Worm (Caenorhabditis elegans): Measurements from ENCODE around the gene cox-10.

The cox-10 gene

DNA sequence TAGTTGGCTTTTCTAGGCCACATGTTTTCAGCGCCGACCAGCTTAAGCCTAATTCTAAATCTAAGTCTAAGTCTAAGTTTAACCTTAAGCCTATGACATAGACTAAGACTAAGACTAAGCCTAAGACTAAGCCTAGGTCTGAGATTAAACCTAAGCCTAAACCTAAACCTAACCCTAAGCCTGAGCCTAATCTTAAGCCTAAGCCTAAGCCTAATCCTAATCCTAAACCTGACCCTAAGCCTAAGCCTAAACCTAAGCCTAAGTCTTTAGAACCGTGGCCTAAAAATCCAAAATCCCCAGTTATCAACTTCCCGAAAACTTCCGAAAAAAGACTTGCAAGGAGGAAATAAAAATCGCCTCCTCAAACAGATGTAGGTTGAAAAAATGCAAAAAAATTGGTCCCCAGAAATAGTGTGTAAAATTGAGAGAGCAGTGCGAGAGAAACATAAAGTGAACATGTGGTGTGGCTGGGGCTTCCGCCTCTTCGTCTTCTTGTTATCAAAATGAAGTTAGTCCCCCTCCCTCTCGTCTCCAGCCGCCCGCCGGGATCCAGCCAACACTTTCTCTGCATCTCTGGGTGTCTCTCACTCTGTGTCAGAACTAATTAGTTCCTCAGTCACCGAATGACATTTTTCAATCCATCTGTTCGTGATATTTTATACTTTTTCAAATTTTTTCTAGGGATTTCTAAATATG lies 19.9 kb upstream of the cox-10 start (continued):
- TF ChIP-seq ceh-45 (GFP tag; IDR thresholded peaks at IDR 0.05) (no peak), ceh-18 (tag; optimal IDR thresholded peaks at IDR 0.05) (peak; percentile 73)

DNA sequence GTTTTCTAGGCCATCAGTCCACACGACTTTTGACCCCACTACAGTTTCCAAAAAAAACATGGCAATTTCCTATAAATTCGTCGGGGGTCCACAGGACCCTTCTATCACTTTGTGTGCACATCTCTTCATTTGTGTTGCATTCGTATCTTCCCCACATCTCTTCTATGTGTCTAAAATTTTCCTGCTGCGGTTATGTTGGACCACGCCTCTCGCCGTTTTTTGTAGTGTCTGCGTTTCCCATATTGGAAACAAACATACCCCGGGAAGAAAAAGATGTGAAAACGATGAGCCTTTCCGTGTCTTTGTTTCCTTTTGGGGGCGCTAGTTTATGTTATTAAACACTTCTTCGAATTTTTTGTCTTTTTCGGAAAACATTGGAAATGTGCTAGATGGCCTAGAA lies 17.8 kb upstream of the cox-10 start:
- no peak for TF ChIP-seq fkh-10 (GFP tag; optimal IDR thresholded peaks at IDR 0.05)
- no peak for TF ChIP-seq elt-4 (tag; optimal IDR thresholded peaks at IDR 0.05)
- no peak for TF ChIP-seq dve-1 (tag; optimal IDR thresholded peaks at IDR 0.05)
- peak; percentile 30 for TF ChIP-seq ceh-31 (tag; optimal IDR thresholded peaks at IDR 0.05)
- TF ChIP-seq sdc-2 (tag; optimal IDR thresholded peaks at IDR 0.05), result no peak

DNA sequence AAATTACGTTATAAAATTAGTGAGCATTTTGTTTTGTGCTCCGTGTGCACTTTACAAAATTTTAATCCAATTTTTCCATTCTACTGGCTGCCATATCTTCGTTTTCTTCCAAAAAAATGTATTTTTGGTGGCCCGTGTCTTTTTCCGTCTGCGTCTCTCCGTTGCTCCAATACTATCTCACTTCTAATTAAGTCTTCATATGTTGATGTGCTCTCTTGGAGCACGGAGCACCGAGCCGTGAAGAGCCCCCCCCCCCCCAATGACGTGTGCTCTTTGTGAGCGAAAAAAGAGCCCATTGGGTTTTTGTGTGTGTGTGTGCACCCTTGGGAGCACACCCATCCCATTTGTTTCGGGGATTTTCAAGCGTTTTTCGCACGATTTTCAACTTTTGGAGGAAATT lies 14.7 kb upstream of the cox-10 start:
- TF ChIP-seq ceh-14 (tag; optimal IDR thresholded peaks at IDR 0.05) (peak; percentile 64), unc-42 (tag; optimal IDR thresholded peaks at IDR 0.05) (peak; percentile 43), pat-9 (tag; optimal IDR thresholded peaks at IDR 0.05) (no peak), ceh-31 (tag; optimal IDR thresholded peaks at IDR 0.05) (peak; percentile 35)

- no peak for TF ChIP-seq hlh-30 (tag; optimal IDR thresholded peaks at IDR 0.05; ENCODE audit: insufficient read depth)
- TF ChIP-seq ceh-9 (tag; optimal IDR thresholded peaks at IDR 0.05), result no peak
These were observed 13.7 kb upstream of the cox-10 start for ce11 chrII:12666042-12666441.

ce11 chrII:12668148-12668547 lies 11.6 kb upstream of the cox-10 start:
- no peak for TF ChIP-seq nfya-1 (tag; optimal IDR thresholded peaks at IDR 0.05)
- no peak for TF ChIP-seq sox-4 (tag; optimal IDR thresholded peaks at IDR 0.05)
- TF ChIP-seq lim-6 (tag; optimal IDR thresholded peaks at IDR 0.05), result no peak
- TF ChIP-seq hlh-6 (tag; optimal IDR thresholded peaks at IDR 0.05), result no peak
- TF ChIP-seq K02D7.2 (tag; optimal IDR thresholded peaks at IDR 0.05), result no peak
- TF ChIP-seq pqm-1 (tag; optimal IDR thresholded peaks at IDR 0.05), result no peak
- TF ChIP-seq ceh-34 (tag; optimal IDR thresholded peaks at IDR 0.05), result no peak
- TF ChIP-seq C08G9.2 (tag; optimal IDR thresholded peaks at IDR 0.05), result no peak
- TF ChIP-seq lin-11 (tag; optimal IDR thresholded peaks at IDR 0.05), result no peak
- no peak for TF ChIP-seq zip-5 (tag; optimal IDR thresholded peaks at IDR 0.05)
- no peak for TF ChIP-seq T23F11.4 (GFP tag; optimal IDR thresholded peaks at IDR 0.05)
- no peak for TF ChIP-seq ceh-30 (tag; optimal IDR thresholded peaks at IDR 0.05)
- TF ChIP-seq ceh-22 (tag; optimal IDR thresholded peaks at IDR 0.05), result no peak
- no peak for TF ChIP-seq pha-4 (tag; optimal IDR thresholded peaks at IDR 0.05)
- no peak for TF ChIP-seq madf-2 (tag; optimal IDR thresholded peaks at IDR 0.05)
- TF ChIP-seq Y22D7AL.16 (tag; optimal IDR thresholded peaks at IDR 0.05), result no peak
- no peak for TF ChIP-seq ceh-19 (GFP tag; optimal IDR thresholded peaks at IDR 0.05)

ce11 chrII:12668874-12669273 lies 10.9 kb upstream of the cox-10 start:
- TF ChIP-seq mec-3 (tag; optimal IDR thresholded peaks at IDR 0.05; ENCODE audit: borderline replicate concordance) (no peak), ceh-48 (tag; optimal IDR thresholded peaks at IDR 0.05) (no peak), tbx-2 (tag; optimal IDR thresholded peaks at IDR 0.05) (no peak), unc-42 (tag; optimal IDR thresholded peaks at IDR 0.05) (no peak), ref-2 (tag; optimal IDR thresholded peaks at IDR 0.05) (no peak), madf-2 (tag; optimal IDR thresholded peaks at IDR 0.05) (no peak), hlh-8 (tag; optimal IDR thresholded peaks at IDR 0.05) (no peak), fkh-10 (GFP tag; optimal IDR thresholded peaks at IDR 0.05) (no peak), ets-4 (tag; optimal IDR thresholded peaks at IDR 0.05) (no peak), nhr-11 (tag; optimal IDR thresholded peaks at IDR 0.05) (no peak), unc-3 (GFP tag; conservative IDR thresholded peaks at IDR 0.05) (no peak), unc-3 (tag; optimal IDR thresholded peaks at IDR 0.05) (no peak), nfya-1 (tag; optimal IDR thresholded peaks at IDR 0.05) (no peak), gmeb-2 (tag; optimal IDR thresholded peaks at IDR 0.05) (no peak), ceh-45 (GFP tag; IDR thresholded peaks at IDR 0.05) (no peak), ceh-14 (tag; optimal IDR thresholded peaks at IDR 0.05) (no peak), F13H6.1 (tag; optimal IDR thresholded peaks at IDR 0.05) (no peak), hlh-6 (tag; optimal IDR thresholded peaks at IDR 0.05) (no peak), hlh-13 (GFP tag; optimal IDR thresholded peaks at IDR 0.05) (no peak)
